Fruit fly (Drosophila melanogaster) whole organism, wandering third instar larva: ENCODE data around the gene Sfxn2.

Experiments
- Abd-B ChIP-seq: fragments of >200 bp; optimal IDR thresholded peaks from 2 replicates; lab custom pipeline; 2017; ENCODE audit warnings: missing biosample characterization, missing genetic modification characterization
- CG32264 ChIP-seq: fragments of 200-800 bp; sonication (Bioruptor generic); optimal IDR thresholded peaks from 2 replicates; lab custom pipeline; 2016; ENCODE audit warnings: missing biosample characterization, missing genetic modification characterization
- CG9705 ChIP-seq: fragments of 200-800 bp; sonication (Bioruptor generic); optimal IDR thresholded peaks from 2 replicates; lab custom pipeline; 2018; ENCODE audit warnings: missing biosample characterization, mild to moderate bottlenecking, missing genetic modification characterization
- Dfd ChIP-seq: fragments of >200 bp; optimal IDR thresholded peaks from 2 replicates; lab custom pipeline; 2017; ENCODE audit warnings: missing biosample characterization, missing genetic modification characterization
- Dif ChIP-seq: fragments of 200-275, 200-300 bp; sonication (Bioruptor generic); optimal IDR thresholded peaks from 2 replicates; lab custom pipeline; 2018; ENCODE audit warnings: missing biosample characterization, missing genetic modification characterization; ENCODE audit not compliant: partially characterized antibody
- GATAd ChIP-seq: sonication (Bioruptor generic); optimal IDR thresholded peaks from 2 replicates; lab custom pipeline; 2016; ENCODE audit warnings: missing biosample characterization, missing genetic modification characterization
- HLH106 ChIP-seq: fragments of 200-800 bp; optimal IDR thresholded peaks from 3 replicates; lab custom pipeline; 2019; ENCODE audit warnings: missing biosample characterization, mild to moderate bottlenecking, missing genetic modification characterization, moderate library complexity
- Hr78 ChIP-seq: fragments of >200 bp; optimal IDR thresholded peaks from 2 replicates; lab custom pipeline; 2017; ENCODE audit warnings: missing biosample characterization, missing genetic modification characterization
- Hr83 ChIP-seq: fragments of 200-300 bp; sonication (Bioruptor generic); optimal IDR thresholded peaks from 2 replicates; lab custom pipeline; 2016; ENCODE audit warnings: missing biosample characterization, mild to moderate bottlenecking, missing genetic modification characterization, moderate library complexity; ENCODE audit not compliant: poor library complexity, severe bottlenecking
- Jra ChIP-seq: sonication (Bioruptor generic); optimal IDR thresholded peaks from 2 replicates; lab custom pipeline; 2016; ENCODE audit warnings: missing biosample characterization, missing genetic modification characterization
- Mio ChIP-seq: sonication (Bioruptor generic); optimal IDR thresholded peaks from 2 replicates; lab custom pipeline; 2016; ENCODE audit warnings: missing biosample characterization, missing genetic modification characterization
- Myc ChIP-seq: fragments of >200 bp; optimal IDR thresholded peaks from 2 replicates; lab custom pipeline; 2017
- N ChIP-seq: fragments of >200 bp; optimal IDR thresholded peaks from 2 replicates; lab custom pipeline; 2018; ENCODE audit warnings: missing biosample characterization, missing external identifiers, missing genetic modification characterization
- OdsH ChIP-seq: fragments of 200-800 bp; sonication (Bioruptor generic); optimal IDR thresholded peaks from 2 replicates; lab custom pipeline; 2016; ENCODE audit warnings: missing biosample characterization, mild to moderate bottlenecking, missing genetic modification characterization
- Rel ChIP-seq, 2 experiments: fragments of 200-800 bp; sonication (Bioruptor generic) in 1 of 2; optimal IDR thresholded peaks; 2 replicates in 1 of 2; 3 replicates in 1 of 2; lab custom pipeline; 2016 to 2019; ENCODE audit warnings: mild to moderate bottlenecking in 2 of 2, missing biosample characterization in 2 of 2, missing genetic modification characterization in 2 of 2, moderate library complexity in 1 of 2
- Sp1 ChIP-seq: fragments of 200-800 bp; sonication (Bioruptor generic); optimal IDR thresholded peaks from 3 replicates; lab custom pipeline; 2019; ENCODE audit warnings: missing biosample characterization, mild to moderate bottlenecking, missing genetic modification characterization, moderate library complexity
- br ChIP-seq: fragments of 200-800 bp; sonication (Bioruptor generic); optimal IDR thresholded peaks from 2 replicates; lab custom pipeline; 2016; ENCODE audit warnings: missing biosample characterization, missing genetic modification characterization
- dl ChIP-seq, 2 experiments: fragments of 175-275, 200-275 bp in 1 of 2; fragments of 200-275 bp in 1 of 2; sonication (Bioruptor generic); optimal IDR thresholded peaks; lab custom pipeline; 2018; ENCODE audit warnings: mild to moderate bottlenecking in 2 of 2, missing biosample characterization in 2 of 2, missing genetic modification characterization in 2 of 2, moderate library complexity in 2 of 2; ENCODE audit not compliant: partially characterized antibody in 2 of 2, insufficient read depth in 1 of 2
- dmrt93B ChIP-seq: fragments of 200-800 bp; sonication (Bioruptor generic); optimal IDR thresholded peaks from 2 replicates; lab custom pipeline; 2018; ENCODE audit warnings: missing biosample characterization, mild to moderate bottlenecking, missing genetic modification characterization
- dsf ChIP-seq: sonication (Bioruptor generic); optimal IDR thresholded peaks from 2 replicates; lab custom pipeline; 2016; ENCODE audit warnings: missing biosample characterization, missing genetic modification characterization, borderline replicate concordance
- foxo ChIP-seq, 2 experiments: fragments of 200-800 bp; sonication (Bioruptor generic); optimal IDR thresholded peaks; 2 replicates in 1 of 2; 3 replicates in 1 of 2; lab custom pipeline; 2016 to 2017; ENCODE audit warnings: missing biosample characterization in 2 of 2, missing genetic modification characterization in 2 of 2
- fru ChIP-seq: fragments of 200-800 bp; sonication (Bioruptor generic); optimal IDR thresholded peaks from 3 replicates; lab custom pipeline; 2016; ENCODE audit warnings: missing biosample characterization, mild to moderate bottlenecking, missing genetic modification characterization
- h ChIP-seq: fragments of 200-800 bp; sonication (Bioruptor generic); optimal IDR thresholded peaks from 3 replicates; lab custom pipeline; 2016; ENCODE audit warnings: missing biosample characterization, mild to moderate bottlenecking, missing genetic modification characterization
- pan ChIP-seq: fragments of >200 bp; optimal IDR thresholded peaks from 2 replicates; lab custom pipeline; 2017
- psq ChIP-seq: fragments of 200-800 bp; sonication (Bioruptor generic); optimal IDR thresholded peaks from 3 replicates; lab custom pipeline; 2017; ENCODE audit warnings: missing biosample characterization, mild to moderate bottlenecking, missing genetic modification characterization, moderate library complexity
- rgr ChIP-seq: fragments of 200-800 bp; sonication (Bioruptor generic); optimal IDR thresholded peaks from 3 replicates; lab custom pipeline; 2016; ENCODE audit warnings: missing biosample characterization, mild to moderate bottlenecking, missing genetic modification characterization
- sage ChIP-seq: fragments of 200-800 bp; sonication (Bioruptor generic); optimal IDR thresholded peaks from 2 replicates; lab custom pipeline; 2016; ENCODE audit warnings: missing biosample characterization, mild to moderate bottlenecking, missing genetic modification characterization
- tai ChIP-seq: sonication (Bioruptor generic); optimal IDR thresholded peaks from 2 replicates; lab custom pipeline; 2016; ENCODE audit warnings: missing biosample characterization, missing genetic modification characterization
- woc ChIP-seq: sonication (Bioruptor generic); optimal IDR thresholded peaks from 2 replicates; lab custom pipeline; 2016; ENCODE audit warnings: missing biosample characterization, mild to moderate bottlenecking, missing genetic modification characterization

The Sfxn2 gene

dm6 chr3L:19087369-19088275 lies 24.7 kb downstream of the Sfxn2 start:
- TF ChIP-seq dmrt93B (GFP tag; lab: Kevin White, UChicago) (no peak), CG9705 (GFP tag; lab: Kevin White, UChicago) (no peak), psq (GFP tag; lab: Kevin White, UChicago) (peak; percentile 35), h (GFP tag; lab: Kevin White, UChicago) (no peak), Dif (GFP tag; lab: Kevin White, UChicago) (no peak), Jra (GFP tag; lab: Kevin White, UChicago) (no peak), Mio (GFP tag; lab: Kevin White, UChicago) (no peak), tai (GFP tag; lab: Kevin White, UChicago) (no peak), foxo (GFP tag; optimal IDR thresholded peaks at IDR 0.05; lab: Kevin White, UChicago) (peak in 1 of 2 experiments; percentile 24), dsf (GFP tag; lab: Kevin White, UChicago) (no peak), GATAd (no peak), CG32264 (GFP tag; lab: Kevin White, UChicago) (no peak), HLH106 (tag; lab: Kevin White, UChicago) (peak; percentile 10), rgr (no peak), dl (GFP tag; optimal IDR thresholded peaks at IDR 0.05; lab: Kevin White, UChicago; ENCODE audit: insufficient read depth in 1 of 2, partially characterized antibody in 2 of 2) (no peak), N (GFP tag; lab: Kevin White, UChicago) (no peak), fru (GFP tag; lab: Kevin White, UChicago) (no peak), Sp1 (GFP tag; lab: Kevin White, UChicago) (peak; percentile 28)

DNA sequence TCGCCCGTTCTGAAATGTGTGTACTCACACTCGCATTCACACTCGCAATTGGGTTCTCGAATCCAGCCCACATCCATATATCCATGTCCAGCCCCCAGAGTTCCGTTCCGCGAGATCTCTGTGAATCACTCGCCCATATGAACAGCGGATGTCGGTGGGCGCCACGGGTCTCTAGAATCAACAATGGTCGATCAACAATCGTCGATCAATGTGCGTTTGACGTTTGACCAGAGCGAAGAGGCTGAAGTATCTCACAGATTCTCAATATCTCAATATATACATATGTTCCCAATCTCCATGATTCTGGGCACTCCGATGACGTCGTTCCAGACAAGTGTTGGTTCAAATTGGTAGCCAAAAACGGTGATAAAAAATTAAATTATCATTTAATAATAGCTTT lies 26.2 kb downstream of the Sfxn2 start:
- no peak for TF ChIP-seq woc (GFP tag; lab: Kevin White, UChicago)
- no peak for TF ChIP-seq Dif (GFP tag; lab: Kevin White, UChicago)
- no peak for TF ChIP-seq GATAd
- TF ChIP-seq OdsH (GFP tag; lab: Kevin White, UChicago): no peak
- TF ChIP-seq CG9705 (GFP tag; lab: Kevin White, UChicago): no peak
- no peak for TF ChIP-seq Dfd (GFP tag; lab: Kevin White, UChicago)
- TF ChIP-seq dl (GFP tag; optimal IDR thresholded peaks at IDR 0.05; lab: Kevin White, UChicago; ENCODE audit: insufficient read depth in 1 of 2, partially characterized antibody in 2 of 2): no peak
- no peak for TF ChIP-seq fru (GFP tag; lab: Kevin White, UChicago)
- no peak for TF ChIP-seq Abd-B (GFP tag; lab: Kevin White, UChicago)
- no peak for TF ChIP-seq Rel (GFP tag; optimal IDR thresholded peaks at IDR 0.05; lab: Kevin White, UChicago)
- TF ChIP-seq Rel (tag; optimal IDR thresholded peaks at IDR 0.05; lab: Kevin White, UChicago): no peak
- TF ChIP-seq Hr78: no peak
- TF ChIP-seq pan (lab: Kevin White, UChicago): no peak
- TF ChIP-seq br (GFP tag; lab: Kevin White, UChicago): no peak

dm6 chr3L:19091423-19092124 lies 28.6 kb downstream of the Sfxn2 start:
- peak; percentile 7 for TF ChIP-seq Dif (GFP tag; lab: Kevin White, UChicago)
- peak; percentile 24 for TF ChIP-seq sage (GFP tag; lab: Kevin White, UChicago)
- no peak for TF ChIP-seq Abd-B (GFP tag; lab: Kevin White, UChicago)
- TF ChIP-seq Dfd (GFP tag; lab: Kevin White, UChicago): peak; percentile 61

DNA sequence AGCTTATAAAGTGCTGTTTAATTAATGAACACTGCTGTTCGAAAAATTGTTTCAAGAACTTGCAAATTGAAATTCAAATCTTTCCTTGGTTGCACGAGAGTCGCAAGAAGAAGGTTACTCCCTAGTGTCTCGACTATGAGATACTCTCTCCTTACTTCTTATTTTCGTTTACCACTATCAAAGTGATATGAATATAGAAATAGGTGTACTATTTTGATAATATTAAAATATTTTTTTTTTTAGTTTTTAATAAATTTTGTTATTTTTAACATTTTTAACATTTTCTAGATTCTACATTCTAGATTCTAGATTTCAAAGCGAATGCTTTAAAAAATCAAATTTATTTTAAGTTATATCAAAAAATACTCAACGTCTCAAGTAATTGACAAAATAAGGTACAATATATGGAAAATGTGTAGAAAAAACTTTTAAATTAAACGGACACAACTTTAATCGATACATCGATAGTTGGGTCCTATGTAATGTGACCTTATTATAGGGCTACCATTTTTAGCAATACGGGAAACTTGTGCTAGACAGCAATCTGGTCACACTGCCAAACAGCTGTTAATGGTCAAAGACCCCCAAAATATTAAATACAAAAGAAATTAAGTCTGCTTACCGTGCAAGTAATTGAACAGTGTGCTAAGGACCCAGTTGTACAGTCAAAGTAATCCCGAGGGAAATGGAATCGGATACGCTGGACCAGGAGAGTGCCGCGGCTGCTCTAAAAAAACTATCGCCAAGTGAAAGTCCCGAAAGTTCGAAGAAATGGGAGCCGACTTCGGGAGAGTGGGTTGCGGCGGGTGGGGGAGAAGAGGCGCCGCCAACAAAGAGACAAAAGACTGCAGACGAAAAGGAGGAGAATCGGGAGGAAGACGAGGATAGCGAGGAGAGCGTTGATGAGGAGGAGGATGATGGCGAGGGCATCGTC lies 29.4 kb downstream of the Sfxn2 start, which contains the start of gene MESR6:
Gene MESR6 (plus strand): TSS at position 546 of the 934 bp plus-strand sequence.
- no peak for TF ChIP-seq Jra (GFP tag; lab: Kevin White, UChicago)
- no peak for TF ChIP-seq GATAd
- TF ChIP-seq Rel (GFP tag; optimal IDR thresholded peaks at IDR 0.05; lab: Kevin White, UChicago): no peak
- TF ChIP-seq Rel (tag; optimal IDR thresholded peaks at IDR 0.05; lab: Kevin White, UChicago): peak; percentile 79
- peak; percentile 17 for TF ChIP-seq Sp1 (GFP tag; lab: Kevin White, UChicago)
- TF ChIP-seq h (GFP tag; lab: Kevin White, UChicago): peak; percentile 22
- TF ChIP-seq Hr83 (GFP tag; lab: Kevin White, UChicago): peak; percentile 30
- no peak for TF ChIP-seq Myc
